Fruit fly (Drosophila melanogaster): Measurements from ENCODE around the gene CG34150.

Gene CG34150

dm6 chr3R:24767667-24768340 is 46.3 kb upstream of the CG34150 start (continued):
- TF ChIP-seq HLHmδ (GFP tag; optimal IDR thresholded peaks at IDR 0.05) = peak; percentile 83
- no peak for TF ChIP-seq Hmr (GFP tag; optimal IDR thresholded peaks at IDR 0.05)
- no peak for TF ChIP-seq Dad (GFP tag; optimal IDR thresholded peaks at IDR 0.05)
- no peak for TF ChIP-seq Lim3 (GFP tag; IDR thresholded peaks at IDR 0.05)
- peak; percentile 47 for TF ChIP-seq CG6254 (GFP tag; optimal IDR thresholded peaks at IDR 0.05)
- no peak for TF ChIP-seq D19B (GFP tag; optimal IDR thresholded peaks at IDR 0.05)
- no peak for TF ChIP-seq gfzf (GFP tag; optimal IDR thresholded peaks at IDR 0.05)
- TF ChIP-seq bowl (GFP tag; IDR thresholded peaks at IDR 0.05) = no peak
- TF ChIP-seq Hr3 (GFP tag; optimal IDR thresholded peaks at IDR 0.05) = no peak
- TF ChIP-seq lmd (GFP tag; IDR thresholded peaks at IDR 0.05) = no peak
- no peak for TF ChIP-seq pho (GFP tag; optimal IDR thresholded peaks at IDR 0.05)
- TF ChIP-seq Oli (tag; optimal IDR thresholded peaks at IDR 0.05) = peak; percentile 8
- no peak for TF ChIP-seq CG4328 (GFP tag; optimal IDR thresholded peaks at IDR 0.05)
- TF ChIP-seq pros (GFP tag; optimal IDR thresholded peaks at IDR 0.05) = no peak
- no peak for TF ChIP-seq fd102C (GFP tag; optimal IDR thresholded peaks at IDR 0.05)
- no peak for TF ChIP-seq Awh (GFP tag; IDR thresholded peaks at IDR 0.05)
- no peak for TF ChIP-seq CG13123 (GFP tag; optimal IDR thresholded peaks at IDR 0.05)
- no peak for TF ChIP-seq GATAe (GFP tag; conservative IDR thresholded peaks at IDR 0.05)
- 0 out of 2 replicates have a peak, but pooled peaks have one; percentile 13 for TF ChIP-seq hbn (GFP tag; IDR thresholded peaks at IDR 0.05; ENCODE audit: partially characterized antibody)
- no peak for TF ChIP-seq gsb (GFP tag; IDR thresholded peaks at IDR 0.05)
- TF ChIP-seq mirr (GFP tag; optimal IDR thresholded peaks at IDR 0.05) = no peak
- no peak for TF ChIP-seq insv (GFP tag; optimal IDR thresholded peaks at IDR 0.05)
- no peak for TF ChIP-seq CG42726 (GFP tag; IDR thresholded peaks at IDR 0.05; ENCODE audit: partially characterized antibody)
- no peak for TF ChIP-seq dimm (GFP tag; IDR thresholded peaks at IDR 0.05)
- TF ChIP-seq lab (GFP tag; optimal IDR thresholded peaks at IDR 0.05) = no peak
- no peak for TF ChIP-seq CG8924 (tag; optimal IDR thresholded peaks at IDR 0.05)
- peak; percentile 3 for TF ChIP-seq nmo (GFP tag; optimal IDR thresholded peaks at IDR 0.05)
- TF ChIP-seq crc (GFP tag; optimal IDR thresholded peaks at IDR 0.05) = no peak
- no peak for TF ChIP-seq Sox102F (GFP tag; optimal IDR thresholded peaks at IDR 0.05)
- no peak for TF ChIP-seq CG8478 (optimal IDR thresholded peaks at IDR 0.05)
- TF ChIP-seq CG11696 (GFP tag; IDR thresholded peaks at IDR 0.05) = no peak
- no peak for TF ChIP-seq ewg (GFP tag; optimal IDR thresholded peaks at IDR 0.05)
- peak; percentile 72 for TF ChIP-seq CG3163 (GFP tag; optimal IDR thresholded peaks at IDR 0.05)
- no peak for TF ChIP-seq ttk (GFP tag; IDR thresholded peaks at IDR 0.05)
- no peak for TF ChIP-seq CG16813 (GFP tag; IDR thresholded peaks at IDR 0.05; ENCODE audit: partially characterized antibody)
- TF ChIP-seq Hsf (GFP tag; optimal IDR thresholded peaks at IDR 0.05) = no peak
- TF ChIP-seq Usf (GFP tag; optimal IDR thresholded peaks at IDR 0.05) = no peak
- no peak for TF ChIP-seq CG31388 (GFP tag; optimal IDR thresholded peaks at IDR 0.05)
- TF ChIP-seq tx (GFP tag; optimal IDR thresholded peaks at IDR 0.05) = no peak
- no peak for TF ChIP-seq Camta (GFP tag; optimal IDR thresholded peaks at IDR 0.05)
- TF ChIP-seq CG11398 (GFP tag; optimal IDR thresholded peaks at IDR 0.05) = no peak
- no peak for TF ChIP-seq emc (GFP tag; optimal IDR thresholded peaks at IDR 0.05)
- TF ChIP-seq oc (tag; optimal IDR thresholded peaks at IDR 0.05) = no peak
- TF ChIP-seq CG6854 (GFP tag; optimal IDR thresholded peaks at IDR 0.05) = no peak
- TF ChIP-seq CG1529 (GFP tag; optimal IDR thresholded peaks at IDR 0.05) = peak; percentile 6
- peak; percentile 17 for TF ChIP-seq nerfin-1 (tag; optimal IDR thresholded peaks at IDR 0.05)
- TF ChIP-seq kni (GFP tag; optimal IDR thresholded peaks at IDR 0.05) = peak; percentile 59
- no peak for TF ChIP-seq p53 (GFP tag; optimal IDR thresholded peaks at IDR 0.05)
- no peak for TF ChIP-seq CG6765 (GFP tag; optimal IDR thresholded peaks at IDR 0.05)
- no peak for TF ChIP-seq ems (GFP tag; optimal IDR thresholded peaks at IDR 0.05)

Data from whole organism, embryonic.